Worm (Caenorhabditis elegans) whole organism, dauer: ENCODE measurements around the gene idhb-1.

Source experiments
- unc-62 ChIP-seq: sonication (generic microtip); optimal IDR thresholded peaks from 2 replicates; lab custom pipeline; 2017; ENCODE audit warnings: missing biosample characterization, missing genetic modification reagents, missing genetic modification characterization

The idhb-1 gene

ce11 chrX:14173850-14174249, at the start of gene idhb-1:
Gene idhb-1 (minus strand): TSS chrX:14174063.
- TF ChIP-seq unc-62 (GFP tag; lab: Kevin White, UChicago): no peak

- TF ChIP-seq unc-62 (GFP tag; lab: Kevin White, UChicago): no peak
These were observed 49.3 kb upstream of the idhb-1 start, which contains the start of gene K06G5.3 for ce11 chrX:14223156-14223555. Gene K06G5.3 (minus strand): TSS chrX:14223256.

ce11 chrX:14214520-14215023, 40.7 kb upstream of the idhb-1 start, which contains the start of gene K06G5.1:
Gene K06G5.1 (plus strand): TSS chrX:14214973.
- TF ChIP-seq unc-62 (GFP tag; lab: Kevin White, UChicago): no peak

DNA sequence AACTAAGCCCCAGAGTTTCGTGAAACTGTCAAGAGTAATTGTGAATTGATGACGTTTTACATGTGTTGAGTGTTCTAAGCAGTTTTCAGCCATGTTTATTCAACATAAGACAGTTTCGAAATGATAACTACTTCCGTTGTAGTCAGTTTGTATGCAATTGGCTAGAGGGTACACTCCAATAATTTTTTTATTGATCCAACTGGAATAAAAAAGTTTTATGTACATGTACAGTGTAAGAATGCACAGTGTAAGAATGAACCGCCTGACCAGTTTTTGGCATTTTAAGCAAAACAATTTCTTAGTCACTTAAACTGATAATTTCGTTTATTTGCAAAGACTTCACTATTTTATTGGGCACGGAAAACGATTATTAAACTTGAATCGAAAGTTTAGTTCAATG, 39.5 kb upstream of the idhb-1 start:
- TF ChIP-seq unc-62 (GFP tag; lab: Kevin White, UChicago): no peak

DNA sequence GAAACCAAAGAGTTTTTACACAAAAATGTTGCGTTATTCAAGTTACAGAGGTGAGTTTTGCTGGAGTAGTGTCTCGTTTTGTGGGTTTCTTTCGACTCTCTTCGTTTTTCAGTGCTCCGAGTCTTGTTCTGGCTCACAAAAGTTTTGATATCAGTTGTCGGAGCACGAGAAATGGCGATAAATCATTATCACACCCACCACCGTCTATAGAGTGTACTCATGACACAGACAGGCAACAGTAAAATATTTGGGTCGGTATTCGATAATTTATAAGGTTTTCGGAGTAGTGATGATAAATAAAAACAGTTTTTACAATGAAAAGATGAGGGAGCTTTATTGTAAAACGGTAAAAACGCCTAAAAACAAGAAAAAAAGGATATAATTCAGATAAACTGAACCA, 34.1 kb upstream of the idhb-1 start, which contains the start of gene ceh-37:
Gene ceh-37, minus strand, starts transcription at position 59 of the 400 bp plus-strand sequence.
- TF ChIP-seq unc-62 (GFP tag; lab: Kevin White, UChicago): no peak

DNA sequence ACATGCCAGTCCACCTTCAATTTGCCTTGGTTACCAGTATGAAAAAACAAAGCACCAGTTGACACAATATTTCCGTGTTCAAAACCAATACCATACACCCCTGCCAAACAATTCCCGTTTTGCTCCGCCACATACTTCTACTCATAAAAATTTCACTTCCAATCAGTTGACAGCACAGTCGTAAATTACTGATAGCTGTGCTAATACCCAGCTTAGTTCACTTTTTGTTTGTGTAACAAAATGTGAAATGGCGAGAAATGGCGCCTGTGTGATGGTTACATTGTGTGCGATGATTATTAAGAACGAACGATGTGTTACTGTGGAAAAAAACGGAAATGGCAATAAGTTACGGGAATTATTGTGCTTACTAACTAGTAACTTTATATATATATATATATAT, 32.5 kb upstream of the idhb-1 start:
- no peak for TF ChIP-seq unc-62 (GFP tag; lab: Kevin White, UChicago)

ce11 chrX:14194251-14194650, 20.4 kb upstream of the idhb-1 start:
- no peak for TF ChIP-seq unc-62 (GFP tag; lab: Kevin White, UChicago)

DNA sequence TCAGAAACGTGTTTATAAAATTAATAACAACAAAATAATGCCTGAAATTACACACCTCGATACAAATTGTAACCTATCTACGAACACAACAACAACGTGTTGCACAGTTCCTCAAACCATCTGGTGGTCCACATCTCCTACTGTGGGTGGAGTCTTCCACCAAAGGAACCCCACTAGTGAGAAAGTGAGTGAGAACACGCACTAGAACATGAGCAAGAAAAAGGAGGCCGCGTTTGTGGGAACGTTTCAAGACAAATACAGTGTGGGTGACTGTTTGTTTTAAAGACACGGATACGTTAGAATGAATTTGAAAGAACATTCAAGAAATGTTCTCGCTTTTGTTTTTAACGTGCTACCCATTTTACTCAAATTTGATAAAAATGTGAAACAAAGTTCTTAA, 12.6 kb upstream of the idhb-1 start, which contains the start of gene ceh-36:
Gene ceh-36, minus strand, starts transcription at position 101 of the 400 bp plus-strand sequence.
- no peak for TF ChIP-seq unc-62 (GFP tag; lab: Kevin White, UChicago)

DNA sequence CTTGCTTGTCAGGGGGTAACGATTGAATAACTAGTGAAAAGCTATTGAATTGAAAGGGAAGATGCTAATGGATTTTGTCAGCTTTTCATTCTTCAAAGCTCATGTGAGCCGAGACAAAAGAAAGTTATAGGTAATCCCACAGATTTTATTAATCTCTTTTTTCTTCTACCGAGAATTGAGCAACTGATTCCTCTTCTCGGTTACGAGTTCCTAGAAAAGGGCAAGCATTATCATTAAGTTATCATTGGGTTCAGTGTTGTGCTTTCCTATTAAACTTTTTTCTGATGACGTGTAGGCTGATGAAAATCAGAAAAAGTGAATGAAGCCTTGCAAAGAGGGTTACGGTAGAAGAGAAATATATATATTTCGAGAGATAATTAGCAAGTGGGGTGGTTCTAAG, 11.8 kb upstream of the idhb-1 start:
- no peak for TF ChIP-seq unc-62 (GFP tag; lab: Kevin White, UChicago)

DNA sequence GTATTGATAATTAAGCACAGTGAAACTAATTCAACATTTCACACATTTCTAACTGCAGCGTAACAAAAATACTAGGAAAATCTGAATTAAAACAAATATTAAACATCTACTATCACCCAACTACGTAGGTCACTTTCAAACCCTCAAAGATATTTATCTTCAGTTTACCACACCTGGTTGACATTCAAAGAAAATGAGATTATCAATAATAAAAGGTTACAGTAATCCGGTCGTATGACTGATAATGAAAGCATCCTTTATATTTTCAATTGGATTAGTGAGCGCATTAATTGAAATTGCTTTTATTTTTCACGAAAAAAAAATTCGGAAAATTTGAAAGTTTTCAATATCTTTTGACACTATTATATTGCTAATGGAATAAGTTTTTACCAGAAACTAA, 8.7 kb upstream of the idhb-1 start:
- TF ChIP-seq unc-62 (GFP tag; lab: Kevin White, UChicago): no peak

DNA sequence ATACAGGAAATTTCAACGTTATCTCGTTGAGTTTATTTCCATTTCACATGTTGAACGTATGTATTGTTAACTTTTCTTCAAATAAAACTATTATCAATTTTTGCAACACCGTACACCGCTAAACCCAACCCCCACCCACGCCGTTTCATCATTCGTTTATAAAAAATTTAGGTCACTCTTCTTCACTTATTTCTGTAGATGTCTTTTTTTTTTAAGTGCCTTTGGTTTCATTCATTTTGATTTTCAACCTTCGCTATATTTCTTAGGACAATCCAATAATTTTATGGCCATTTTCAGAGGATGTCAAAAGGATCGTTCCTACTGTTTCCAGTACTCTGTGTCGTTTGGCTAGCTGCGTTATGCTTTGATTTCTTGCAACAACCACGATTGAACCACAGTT, 6.3 kb upstream of the idhb-1 start, which contains the start of gene C37E2.3:
Gene C37E2.3, plus strand, starts transcription at position 301 of the 400 bp plus-strand sequence.
- no peak for TF ChIP-seq unc-62 (GFP tag; lab: Kevin White, UChicago)

DNA sequence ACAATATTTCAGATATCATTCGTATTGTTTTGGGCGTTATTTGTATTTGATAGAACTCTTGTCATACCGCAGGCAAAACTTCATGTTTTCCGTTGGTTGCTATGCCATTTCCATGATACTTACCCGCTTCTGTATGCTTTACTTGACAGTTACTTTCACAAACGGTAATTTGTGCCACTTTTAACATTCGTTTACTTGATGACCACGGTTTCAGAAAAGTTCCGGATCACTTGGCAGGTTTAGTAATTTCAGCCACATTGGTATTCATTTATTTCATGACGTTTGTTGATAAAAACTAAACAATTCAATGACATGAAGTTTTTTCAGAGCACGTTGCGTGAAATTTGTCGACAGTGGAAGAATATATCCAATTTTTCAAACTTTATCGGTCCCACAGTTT, 5.6 kb upstream of the idhb-1 start:
- TF ChIP-seq unc-62 (GFP tag; lab: Kevin White, UChicago): no peak

DNA sequence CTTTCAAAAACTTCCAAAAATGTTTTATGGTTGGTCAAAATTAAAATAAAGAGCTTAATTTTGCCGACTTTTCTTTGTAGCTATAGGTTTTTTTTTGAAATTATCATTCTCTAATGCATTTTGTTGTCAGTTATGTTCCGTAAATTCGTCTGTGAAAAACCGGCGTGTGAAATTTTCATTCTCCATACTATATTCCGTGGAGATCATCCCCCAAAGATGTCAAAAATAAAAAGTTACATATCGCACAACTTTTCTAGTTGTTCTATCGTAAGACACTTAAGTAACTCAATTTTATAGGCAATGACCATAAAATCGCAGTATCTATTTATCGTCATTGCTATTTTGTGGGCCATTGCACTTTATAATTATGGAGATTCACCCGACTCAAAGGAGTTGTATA, 4.8 kb upstream of the idhb-1 start, which contains the start of gene C37E2.10:
Gene C37E2.10, plus strand, starts transcription at position 301 of the 400 bp plus-strand sequence.
- no peak for TF ChIP-seq unc-62 (GFP tag; lab: Kevin White, UChicago)

DNA sequence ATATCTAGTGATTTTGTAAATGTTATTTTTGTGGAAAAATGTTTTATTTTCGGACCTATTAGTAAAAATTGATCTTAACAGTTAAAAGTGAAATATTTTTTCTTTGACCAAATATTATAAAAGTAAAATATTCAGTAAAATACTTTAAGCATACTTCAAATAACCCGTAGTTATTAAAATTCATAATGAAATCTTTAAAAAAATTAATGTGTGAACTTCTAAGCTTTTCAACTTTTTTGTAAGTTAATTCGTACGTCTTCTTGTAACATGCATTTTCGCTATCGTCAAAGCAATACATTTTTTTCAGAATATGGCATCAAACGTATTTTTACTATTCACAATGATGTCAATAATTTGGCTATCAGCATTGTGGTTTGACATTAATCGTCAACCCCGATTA, 1.9 kb upstream of the idhb-1 start, which contains the start of gene C37E2.2:
Gene C37E2.2, plus strand, starts transcription at position 301 of the 400 bp plus-strand sequence.
- TF ChIP-seq unc-62 (GFP tag; lab: Kevin White, UChicago): no peak

- no peak for TF ChIP-seq unc-62 (GFP tag; lab: Kevin White, UChicago)
These were observed 4.3 kb downstream of the idhb-1 start, which contains the start of gene sym-4 for ce11 chrX:14169569-14170031. Gene sym-4 (minus strand): TSS chrX:14169619.

DNA sequence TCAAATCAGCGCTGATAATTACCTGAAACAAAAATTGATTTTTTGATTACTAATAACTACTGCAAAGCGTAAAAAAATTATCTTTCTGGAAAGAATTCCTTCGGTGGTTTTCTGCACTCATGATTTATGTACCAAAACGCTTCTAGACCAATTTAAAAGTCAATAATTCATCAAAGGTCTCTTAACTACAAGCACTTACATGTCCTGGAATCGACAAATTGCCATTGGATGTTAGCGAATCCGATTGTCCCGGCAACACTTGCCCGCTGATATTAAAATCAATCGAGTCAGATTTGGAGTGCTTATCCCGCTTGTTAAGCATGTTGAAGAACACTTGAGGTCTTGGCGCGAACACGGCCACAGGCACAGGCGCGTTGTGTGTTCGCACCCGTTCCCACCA, 8.7 kb downstream of the idhb-1 start:
- no peak for TF ChIP-seq unc-62 (GFP tag; lab: Kevin White, UChicago)

ce11 chrX:14164234-14164633, 9.6 kb downstream of the idhb-1 start, which contains the start of gene vha-20:
Gene vha-20 (minus strand): TSS chrX:14164506.
- no peak for TF ChIP-seq unc-62 (GFP tag; lab: Kevin White, UChicago)
